Fruit fly (Drosophila melanogaster) whole organism, adult: ENCODE data around the gene PDCD-5.

Source experiments
- CG33017 ChIP-seq: fragments of 200-800 bp; sonication (Bioruptor generic); optimal IDR thresholded peaks from 2 replicates; lab custom pipeline; 2018; ENCODE audit warnings: missing biosample characterization, mild to moderate bottlenecking, missing genetic modification characterization, moderate library complexity
- Clk ChIP-seq: fragments of 200-800 bp; sonication (Bioruptor generic); optimal IDR thresholded peaks from 2 replicates; lab custom pipeline; 2017; ENCODE audit warnings: missing biosample characterization, missing genetic modification characterization
- Hr96 ChIP-seq: fragments of 200-800 bp; sonication (Bioruptor generic); optimal IDR thresholded peaks from 2 replicates; lab custom pipeline; 2016; ENCODE audit warnings: missing biosample characterization, missing genetic modification characterization
- Mnt ChIP-seq: fragments of 200-800 bp; sonication (Bioruptor generic); optimal IDR thresholded peaks from 2 replicates; lab custom pipeline; 2016; ENCODE audit warnings: missing biosample characterization, mild to moderate bottlenecking, missing genetic modification characterization
- kay ChIP-seq: fragments of 200-800 bp; sonication (Bioruptor generic); peaks from one replicate; lab custom pipeline; 2016; ENCODE audit warnings: missing biosample characterization, missing genetic modification characterization, borderline replicate concordance
- ovo ChIP-seq: fragments of 200-800 bp; sonication (Bioruptor generic); optimal IDR thresholded peaks from 2 replicates; lab custom pipeline; 2016; ENCODE audit warnings: missing biosample characterization, missing genetic modification characterization
- pad ChIP-seq: fragments of 200-800 bp; sonication (Bioruptor generic); optimal IDR thresholded peaks from 3 replicates; lab custom pipeline; 2017; ENCODE audit warnings: missing biosample characterization, missing genetic modification characterization, mild to moderate bottlenecking, moderate library complexity, missing genetic modification reagents
- toe ChIP-seq: fragments of 200-800 bp; sonication (Bioruptor generic); optimal IDR thresholded peaks from 2 replicates; lab custom pipeline; 2016; ENCODE audit warnings: missing biosample characterization, missing genetic modification characterization

DNA sequence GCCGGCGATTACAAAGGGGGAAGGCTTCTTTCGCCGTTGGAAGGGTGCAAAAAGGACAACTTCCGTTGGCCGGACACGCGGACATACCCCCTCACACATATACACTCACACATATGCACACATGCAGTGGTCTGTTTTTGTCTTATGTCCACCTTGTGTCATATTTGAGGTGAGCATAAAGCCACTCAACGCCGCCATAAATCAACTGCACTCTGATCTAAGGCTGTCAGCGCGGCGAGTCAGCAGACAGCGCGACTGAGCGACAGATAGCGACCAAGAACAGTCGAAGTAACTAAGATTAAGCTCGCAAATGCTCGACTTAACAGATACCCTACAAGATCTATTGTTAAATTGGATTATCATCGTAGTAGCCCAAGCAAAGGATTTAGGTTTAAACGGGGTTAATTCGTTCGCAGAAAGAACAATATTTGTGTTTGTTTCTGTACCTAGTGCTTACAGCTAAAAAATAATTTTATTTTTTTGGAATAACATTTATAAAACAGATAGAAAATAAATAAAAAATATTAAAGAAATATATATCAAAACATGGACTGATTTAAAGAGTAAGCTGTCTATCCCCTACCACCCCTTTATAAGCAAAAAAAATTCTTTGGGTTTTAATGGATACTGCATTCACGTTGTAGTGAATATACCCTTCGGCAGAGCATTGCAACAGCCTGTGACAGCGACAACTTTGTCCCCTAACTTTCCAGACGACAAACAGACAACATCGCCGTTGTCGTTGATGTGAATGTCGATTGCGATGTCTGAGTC lies 22.8 kb downstream of the PDCD-5 start:
- TF ChIP-seq toe (GFP tag; lab: Kevin White, UChicago), result no peak
- no peak for TF ChIP-seq Mnt (GFP tag; lab: Kevin White, UChicago)
- no peak for TF ChIP-seq ovo (GFP tag; lab: Kevin White, UChicago)
- TF ChIP-seq kay (GFP tag; lab: Kevin White, UChicago), result no peak
- no peak for TF ChIP-seq CG33017 (tag; lab: Kevin White, UChicago)
- TF ChIP-seq pad (GFP tag; lab: Kevin White, UChicago), result no peak
- no peak for TF ChIP-seq Clk (GFP tag; lab: Kevin White, UChicago)
- TF ChIP-seq Hr96 (GFP tag; lab: Kevin White, UChicago), result no peak
